Worm (Caenorhabditis elegans): ENCODE measurements around the gene smf-2.

ce11 chrX:6738535-6738934 is 20.0 kb upstream of the smf-2 start:
- TF ChIP-seq fkh-10 (GFP tag; optimal IDR thresholded peaks at IDR 0.05) (no peak), elt-3 (tag; optimal IDR thresholded peaks at IDR 0.05) (no peak), unc-62 (GFP tag; optimal IDR thresholded peaks at IDR 0.05) (no peak), nhr-76 (tag; optimal IDR thresholded peaks at IDR 0.05) (no peak), nhr-28 (tag; optimal IDR thresholded peaks at IDR 0.05) (no peak)
